Worm (Caenorhabditis elegans): ENCODE data around the gene Y75B8A.7.

Y75B8A.7 gene

DNA sequence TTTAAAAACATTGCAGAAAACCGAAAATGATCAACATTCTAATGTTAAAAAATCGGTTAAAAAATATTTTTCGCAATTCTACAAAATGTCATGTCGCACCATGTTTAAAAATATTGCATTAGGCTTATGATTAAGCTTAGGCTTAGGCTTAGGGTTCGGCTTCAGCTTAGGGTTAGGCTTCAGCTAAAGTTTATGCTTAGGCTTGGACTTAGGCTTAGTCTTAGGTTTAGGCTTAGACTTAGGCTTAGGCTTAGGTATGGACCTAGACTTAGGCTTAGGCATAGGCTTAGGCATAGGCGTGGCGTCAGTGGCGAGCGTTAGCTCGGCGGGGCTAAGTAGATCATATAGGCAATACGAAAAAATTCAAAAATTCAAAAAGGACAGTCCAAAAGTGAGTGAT lies 28.3 kb upstream of the Y75B8A.7 start:
- peak; percentile 23 for TF ChIP-seq ham-2 (GFP tag; optimal IDR thresholded peaks at IDR 0.05)
- TF ChIP-seq lin-13 (tag; optimal IDR thresholded peaks at IDR 0.05), result no peak
- TF ChIP-seq elt-3 (tag; optimal IDR thresholded peaks at IDR 0.05), result no peak

DNA sequence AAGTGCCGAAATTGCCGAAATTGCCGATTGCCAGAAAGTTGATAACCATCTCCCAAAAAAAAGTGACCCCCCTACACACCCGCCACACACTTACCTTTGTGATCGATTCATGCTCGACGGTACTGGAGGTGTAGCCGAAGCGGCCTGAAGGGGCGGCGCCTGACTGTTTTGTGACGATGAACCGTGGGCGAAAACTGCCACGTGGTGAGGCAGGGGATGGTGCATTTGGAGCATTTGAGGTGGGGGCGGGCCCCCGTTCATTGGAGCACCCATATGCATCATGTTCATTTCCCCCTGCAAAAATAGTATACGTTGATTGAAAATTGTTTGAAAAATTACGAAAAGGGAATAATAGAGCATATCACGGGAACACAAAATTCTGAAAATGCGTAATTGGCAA lies 22.6 kb upstream of the Y75B8A.7 start, which contains the start of gene Y75B8A.6:
Y75B8A.6 (minus strand) TSS at position 292 of the 400 bp plus-strand sequence.
- TF ChIP-seq elt-3 (tag; optimal IDR thresholded peaks at IDR 0.05) (no peak), tbx-8 (GFP tag; optimal IDR thresholded peaks at IDR 0.05) (no peak), unc-120 (tag; optimal IDR thresholded peaks at IDR 0.05; ENCODE audit: poor library complexity, severe bottlenecking) (no peak), ceh-83 (GFP tag; optimal IDR thresholded peaks at IDR 0.05) (peak; percentile 6), unc-62 (GFP tag; optimal IDR thresholded peaks at IDR 0.05) (no peak), zip-8 (tag; optimal IDR thresholded peaks at IDR 0.05) (no peak), blmp-1 (tag; optimal IDR thresholded peaks at IDR 0.05) (no peak), nhr-28 (tag; optimal IDR thresholded peaks at IDR 0.05) (no peak)

DNA sequence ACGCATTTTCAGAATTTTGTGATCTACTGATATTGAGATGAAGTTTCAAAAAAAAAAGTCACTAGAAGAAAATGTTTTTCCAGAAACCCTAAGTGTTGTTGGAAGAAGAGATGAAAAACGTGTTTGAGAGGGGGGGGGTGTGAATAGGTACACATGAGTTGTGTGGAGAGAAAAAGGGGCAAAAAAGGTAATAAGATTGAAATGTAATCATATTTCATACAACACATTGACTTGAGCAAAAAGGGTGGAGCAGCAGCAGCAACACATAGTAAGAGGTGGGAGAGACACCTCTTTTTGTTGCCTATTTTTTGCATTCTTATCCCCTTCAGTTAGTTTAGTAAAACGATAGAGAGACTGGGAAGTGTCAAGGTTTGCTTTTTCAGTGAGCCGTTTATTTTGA lies 21.9 kb upstream of the Y75B8A.7 start:
- no peak for TF ChIP-seq mls-2 (tag; optimal IDR thresholded peaks at IDR 0.05)
- peak; percentile 50 for TF ChIP-seq ces-1 (GFP tag; optimal IDR thresholded peaks at IDR 0.05)

DNA sequence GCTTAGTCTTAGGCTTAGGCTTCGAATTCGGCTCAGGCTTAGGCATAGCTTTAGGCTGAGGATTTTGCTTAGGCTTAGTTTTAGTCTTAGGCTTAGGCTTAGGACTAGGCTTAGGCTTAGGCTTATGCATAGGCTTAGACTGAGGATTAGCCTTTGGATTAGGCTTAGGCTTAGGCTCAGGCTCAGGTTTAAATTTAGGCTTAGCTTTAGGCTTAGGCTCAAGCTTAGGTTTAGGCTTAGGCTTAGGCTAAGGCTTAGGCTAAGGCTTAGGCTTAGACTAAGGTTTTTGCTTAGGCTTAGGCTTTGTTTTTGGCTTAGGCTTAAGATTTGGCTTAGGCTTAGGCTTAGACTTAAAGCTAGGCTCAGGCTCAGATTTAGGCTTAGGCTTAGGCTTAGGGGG lies 20.9 kb upstream of the Y75B8A.7 start:
- TF ChIP-seq ham-2 (GFP tag; optimal IDR thresholded peaks at IDR 0.05), result peak; percentile 75
- TF ChIP-seq ceh-83 (GFP tag; optimal IDR thresholded peaks at IDR 0.05), result no peak

DNA sequence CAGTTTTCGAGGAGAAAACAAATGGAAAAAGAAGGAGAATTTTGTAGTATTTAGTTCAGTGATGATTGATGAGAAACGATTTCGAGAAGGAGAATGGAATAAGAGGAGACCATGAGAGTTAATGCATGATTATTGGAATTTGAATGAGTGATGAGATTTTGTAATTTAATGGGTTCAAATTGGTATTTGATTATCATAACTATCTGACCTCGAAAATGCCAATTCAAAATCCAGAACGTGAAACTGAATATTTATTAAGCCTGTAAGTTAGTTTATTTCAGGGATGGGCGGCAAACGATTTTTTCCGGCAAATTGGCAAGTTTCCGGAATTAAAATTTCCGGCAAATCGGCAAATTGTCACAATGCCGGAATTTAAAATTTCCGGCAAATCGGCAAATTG lies 19.6 kb upstream of the Y75B8A.7 start:
- TF ChIP-seq bed-3 (GFP tag; optimal IDR thresholded peaks at IDR 0.05), result no peak
- TF ChIP-seq elt-1 (tag; optimal IDR thresholded peaks at IDR 0.05; ENCODE audit: borderline replicate concordance, insufficient read depth), result no peak
- no peak for TF ChIP-seq unc-120 (tag; optimal IDR thresholded peaks at IDR 0.05; ENCODE audit: poor library complexity, severe bottlenecking)
- no peak for TF ChIP-seq mep-1 (tag; optimal IDR thresholded peaks at IDR 0.05)
- no peak for TF ChIP-seq ceh-43 (GFP tag; optimal IDR thresholded peaks at IDR 0.05)
- TF ChIP-seq mls-2 (tag; optimal IDR thresholded peaks at IDR 0.05), result no peak
- TF ChIP-seq lin-13 (tag; optimal IDR thresholded peaks at IDR 0.05), result no peak
- TF ChIP-seq ztf-11 (tag; optimal IDR thresholded peaks at IDR 0.05), result no peak
- TF ChIP-seq sptf-1 (tag; optimal IDR thresholded peaks at IDR 0.05), result no peak
- no peak for TF ChIP-seq nhr-237 (tag; optimal IDR thresholded peaks at IDR 0.05)
- no peak for TF ChIP-seq hlh-1 (tag; optimal IDR thresholded peaks at IDR 0.05)
- no peak for TF ChIP-seq snpc-4 (tag; optimal IDR thresholded peaks at IDR 0.05)
- no peak for TF ChIP-seq tbx-8 (GFP tag; optimal IDR thresholded peaks at IDR 0.05)
- no peak for TF ChIP-seq blmp-1 (tag; optimal IDR thresholded peaks at IDR 0.05)

DNA sequence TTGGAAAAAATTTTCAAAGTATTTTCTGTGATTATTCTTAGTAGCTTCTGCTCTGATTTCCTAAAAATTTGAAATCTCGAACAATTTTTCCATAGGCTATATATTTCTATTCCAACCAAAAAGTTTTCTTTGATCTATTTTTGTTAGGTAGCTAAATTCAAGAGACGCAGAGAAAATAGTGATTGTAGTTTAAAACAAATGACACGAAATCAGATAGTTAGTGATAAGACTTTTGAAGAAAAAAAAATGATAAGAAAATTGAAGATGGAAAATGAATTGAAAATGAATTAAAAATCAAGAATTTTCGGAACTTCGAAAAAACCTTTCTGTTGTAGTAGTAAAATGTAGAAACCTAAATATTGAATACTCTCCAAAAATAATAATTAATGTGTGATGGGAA lies 17.1 kb upstream of the Y75B8A.7 start:
- no peak for TF ChIP-seq pha-4 (tag; optimal IDR thresholded peaks at IDR 0.05)
- TF ChIP-seq cnd-1 (tag; optimal IDR thresholded peaks at IDR 0.05), result no peak
- no peak for TF ChIP-seq unc-62 (GFP tag; optimal IDR thresholded peaks at IDR 0.05)
- no peak for TF ChIP-seq ces-1 (GFP tag; optimal IDR thresholded peaks at IDR 0.05)
- TF ChIP-seq ceh-39 (tag; optimal IDR thresholded peaks at IDR 0.05), result no peak
- no peak for TF ChIP-seq lin-32 (GFP tag; optimal IDR thresholded peaks at IDR 0.05)
- TF ChIP-seq lin-13 (tag; optimal IDR thresholded peaks at IDR 0.05), result no peak
- TF ChIP-seq flh-1 (GFP tag; optimal IDR thresholded peaks at IDR 0.05), result no peak
- no peak for TF ChIP-seq mls-2 (tag; optimal IDR thresholded peaks at IDR 0.05)
- no peak for TF ChIP-seq elt-1 (tag; optimal IDR thresholded peaks at IDR 0.05; ENCODE audit: borderline replicate concordance, insufficient read depth)
- TF ChIP-seq sem-2 (GFP tag; optimal IDR thresholded peaks at IDR 0.05), result no peak
- no peak for TF ChIP-seq sptf-1 (tag; optimal IDR thresholded peaks at IDR 0.05)
- TF ChIP-seq nhr-76 (tag; optimal IDR thresholded peaks at IDR 0.05), result no peak
- TF ChIP-seq zip-8 (tag; optimal IDR thresholded peaks at IDR 0.05), result no peak
- no peak for TF ChIP-seq bed-3 (GFP tag; optimal IDR thresholded peaks at IDR 0.05)
- TF ChIP-seq ceh-83 (GFP tag; optimal IDR thresholded peaks at IDR 0.05), result no peak
- TF ChIP-seq nhr-237 (tag; optimal IDR thresholded peaks at IDR 0.05), result no peak

DNA sequence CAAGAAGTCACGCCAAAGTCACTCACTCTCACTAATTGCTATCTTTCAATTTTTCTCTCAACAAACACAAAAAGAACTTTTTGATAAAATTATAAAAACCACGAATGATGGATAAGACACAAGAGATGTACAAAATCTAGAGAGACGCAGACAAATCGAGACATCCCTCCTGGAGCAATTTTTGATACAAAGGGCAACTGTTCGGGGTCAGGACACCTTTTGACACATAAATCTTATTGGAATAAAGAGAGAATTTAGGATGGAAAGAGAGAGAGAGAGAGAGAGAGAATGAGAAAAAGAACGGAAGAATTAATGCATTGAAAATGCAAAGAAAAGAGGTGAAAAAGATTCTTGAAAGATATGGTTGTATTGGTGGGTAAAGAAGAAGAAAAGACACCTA lies 15.6 kb upstream of the Y75B8A.7 start:
- TF ChIP-seq elt-1 (tag; optimal IDR thresholded peaks at IDR 0.05; ENCODE audit: borderline replicate concordance, insufficient read depth), result no peak
- peak; percentile 3 for TF ChIP-seq mab-5 (tag; optimal IDR thresholded peaks at IDR 0.05)
- peak; percentile 64 for TF ChIP-seq nhr-2 (tag; optimal IDR thresholded peaks at IDR 0.05)
- no peak for TF ChIP-seq sptf-1 (tag; optimal IDR thresholded peaks at IDR 0.05)
- no peak for TF ChIP-seq nhr-76 (tag; optimal IDR thresholded peaks at IDR 0.05)
- no peak for TF ChIP-seq lsy-2 (tag; optimal IDR thresholded peaks at IDR 0.05)
- TF ChIP-seq cnd-1 (tag; optimal IDR thresholded peaks at IDR 0.05), result no peak
- no peak for TF ChIP-seq nhr-28 (tag; optimal IDR thresholded peaks at IDR 0.05)
- TF ChIP-seq elt-3 (tag; optimal IDR thresholded peaks at IDR 0.05), result no peak
- no peak for TF ChIP-seq bed-3 (GFP tag; optimal IDR thresholded peaks at IDR 0.05)
- no peak for TF ChIP-seq lin-32 (GFP tag; optimal IDR thresholded peaks at IDR 0.05)
- TF ChIP-seq unc-62 (GFP tag; optimal IDR thresholded peaks at IDR 0.05), result peak; percentile 72
- no peak for TF ChIP-seq ceh-39 (tag; optimal IDR thresholded peaks at IDR 0.05)
- no peak for TF ChIP-seq nhr-237 (tag; optimal IDR thresholded peaks at IDR 0.05)
- TF ChIP-seq flh-1 (GFP tag; optimal IDR thresholded peaks at IDR 0.05), result no peak
- peak; percentile 87 for TF ChIP-seq hlh-1 (tag; optimal IDR thresholded peaks at IDR 0.05)
- TF ChIP-seq tbx-8 (GFP tag; optimal IDR thresholded peaks at IDR 0.05), result no peak
- TF ChIP-seq M03D4.4 (tag; optimal IDR thresholded peaks at IDR 0.05), result no peak
- no peak for TF ChIP-seq blmp-1 (tag; optimal IDR thresholded peaks at IDR 0.05)
- no peak for TF ChIP-seq lin-13 (tag; optimal IDR thresholded peaks at IDR 0.05)
- TF ChIP-seq unc-120 (tag; optimal IDR thresholded peaks at IDR 0.05; ENCODE audit: poor library complexity, severe bottlenecking), result peak; percentile 36
- TF ChIP-seq pha-4 (tag; optimal IDR thresholded peaks at IDR 0.05), result no peak
- TF ChIP-seq ceh-83 (GFP tag; optimal IDR thresholded peaks at IDR 0.05), result no peak
- no peak for TF ChIP-seq sem-2 (GFP tag; optimal IDR thresholded peaks at IDR 0.05)
- no peak for TF ChIP-seq mls-2 (tag; optimal IDR thresholded peaks at IDR 0.05)
- no peak for TF ChIP-seq ztf-11 (tag; optimal IDR thresholded peaks at IDR 0.05)
- TF ChIP-seq nhr-12 (tag; optimal IDR thresholded peaks at IDR 0.05), result no peak
- TF ChIP-seq ceh-43 (GFP tag; optimal IDR thresholded peaks at IDR 0.05), result no peak
- no peak for TF ChIP-seq zip-8 (tag; optimal IDR thresholded peaks at IDR 0.05)
- TF ChIP-seq ham-2 (GFP tag; optimal IDR thresholded peaks at IDR 0.05), result no peak
